Fruit fly (Drosophila melanogaster): ENCODE results near the gene ng3.
A peak's percentile ranks its signal among the peaks of the same experiment; 100 is the strongest.

Gene ng3

DNA sequence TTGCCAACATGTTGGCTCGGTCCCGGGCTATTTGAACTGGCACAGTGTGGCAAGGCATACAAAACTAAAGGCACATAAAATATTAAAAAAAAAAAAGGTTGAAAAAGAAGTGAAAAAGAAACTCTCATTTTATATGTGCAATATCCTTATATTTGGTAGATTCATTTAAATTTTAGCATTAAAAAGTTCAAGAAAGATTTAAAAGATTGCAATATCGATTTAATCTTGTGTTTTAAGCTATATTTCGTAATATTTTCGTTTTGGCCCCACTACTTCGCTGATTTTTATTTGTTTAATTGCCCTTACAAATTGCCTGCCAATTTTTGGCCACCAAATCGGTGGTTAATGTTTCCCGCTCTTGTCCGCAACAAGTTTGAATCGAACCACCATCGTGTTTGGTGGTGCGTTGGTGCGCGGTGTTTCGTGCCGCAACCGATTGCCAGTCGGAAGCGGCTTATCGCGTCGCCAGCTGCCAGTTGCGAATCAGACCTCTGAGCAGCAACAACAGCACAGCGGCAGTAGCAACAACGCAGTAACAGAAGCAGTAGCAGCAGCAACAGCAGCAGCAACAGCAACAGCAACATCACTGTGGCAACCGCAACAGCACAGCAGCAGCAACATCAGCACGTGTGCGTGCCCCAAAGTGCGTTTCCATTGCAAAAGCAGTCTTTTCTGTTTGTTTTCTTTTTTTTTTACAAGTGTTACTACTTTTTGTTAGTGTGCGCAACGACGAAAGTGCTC lies 13.9 kb upstream of the ng3 start (continued):
- TF ChIP-seq CG8281 (tag; optimal IDR thresholded peaks at IDR 0.05), result peak; percentile 75
- peak; percentile 94 for TF ChIP-seq CG34376 (GFP tag; optimal IDR thresholded peaks at IDR 0.05)
- TF ChIP-seq ac (GFP tag; optimal IDR thresholded peaks at IDR 0.05), result no peak
- no peak for TF ChIP-seq Hr39 (optimal IDR thresholded peaks at IDR 0.05)
- no peak for TF ChIP-seq Doc3 (GFP tag; IDR thresholded peaks at IDR 0.05; ENCODE audit: partially characterized antibody)
- TF ChIP-seq MBD-R2 (GFP tag; IDR thresholded peaks at IDR 0.05), result peak; percentile 82; the same call in 1 of the 2 replicates
- no peak for TF ChIP-seq tll (GFP tag; optimal IDR thresholded peaks at IDR 0.05)
- TF ChIP-seq CG17802 (tag; optimal IDR thresholded peaks at IDR 0.05), result peak; percentile 71
- TF ChIP-seq eve (GFP tag; optimal IDR thresholded peaks at IDR 0.05), result peak in 1 of 2 experiments; percentile 98
- peak; percentile 87 for TF ChIP-seq Abd-B (GFP tag; optimal IDR thresholded peaks at IDR 0.05)
- TF ChIP-seq CrebB (tag; optimal IDR thresholded peaks at IDR 0.05), result peak; percentile 87
- TF ChIP-seq az2 (GFP tag; optimal IDR thresholded peaks at IDR 0.05), result peak; percentile 93
- TF ChIP-seq CG42726 (GFP tag; IDR thresholded peaks at IDR 0.05; ENCODE audit: partially characterized antibody), result no peak
- TF ChIP-seq E2f1 (GFP tag; IDR thresholded peaks at IDR 0.05), result peak; percentile 91
- TF ChIP-seq CG2678 (tag; optimal IDR thresholded peaks at IDR 0.05), result peak; percentile 98
- TF ChIP-seq Dad (GFP tag; optimal IDR thresholded peaks at IDR 0.05), result peak; percentile 86
- peak; percentile 76 for TF ChIP-seq ssp (GFP tag; IDR thresholded peaks at IDR 0.05)
- TF ChIP-seq CG2712 (tag; optimal IDR thresholded peaks at IDR 0.05), result peak; percentile 88
- TF ChIP-seq Hand (GFP tag; optimal IDR thresholded peaks at IDR 0.05), result peak; percentile 96
- TF ChIP-seq Lpt (GFP tag; optimal IDR thresholded peaks at IDR 0.05), result no peak
- peak; percentile 90 for TF ChIP-seq CG14441 (GFP tag; IDR thresholded peaks at IDR 0.05)
- TF ChIP-seq bcd (GFP tag; optimal IDR thresholded peaks at IDR 0.05), result peak; percentile 97
- TF ChIP-seq prd (optimal IDR thresholded peaks at IDR 0.05), result no peak
- peak; percentile 92 for TF ChIP-seq prd (GFP tag; IDR thresholded peaks at IDR 0.05)
- no peak for TF ChIP-seq corto (GFP tag; optimal IDR thresholded peaks at IDR 0.05)
- peak; percentile 66 for TF ChIP-seq CG15696 (tag; optimal IDR thresholded peaks at IDR 0.05)
- peak; percentile 92 for TF ChIP-seq klu (GFP tag; IDR thresholded peaks at IDR 0.05)
- TF ChIP-seq CG7963 (GFP tag; IDR thresholded peaks at IDR 0.05; ENCODE audit: partially characterized antibody), result no peak
- peak; percentile 84 for TF ChIP-seq CG11247 (GFP tag; IDR thresholded peaks at IDR 0.05)
- TF ChIP-seq ci (GFP tag; IDR thresholded peaks at IDR 0.05), result peak; percentile 90
- TF ChIP-seq Ets97D (GFP tag; optimal IDR thresholded peaks at IDR 0.05), result peak; percentile 73
- TF ChIP-seq croc (GFP tag; conservative IDR thresholded peaks at IDR 0.05), result peak; percentile 89
- TF ChIP-seq CG7372 (GFP tag; IDR thresholded peaks at IDR 0.05), result peak; percentile 91
- peak; percentile 77 for TF ChIP-seq jing (GFP tag; optimal IDR thresholded peaks at IDR 0.05)
- no peak for TF ChIP-seq CG2129 (GFP tag; IDR thresholded peaks at IDR 0.05; ENCODE audit: partially characterized antibody)
- peak; percentile 96 for TF ChIP-seq fd96Cb (tag; optimal IDR thresholded peaks at IDR 0.05)
- TF ChIP-seq chn (GFP tag; optimal IDR thresholded peaks at IDR 0.05), result peak; percentile 92
- TF ChIP-seq E2f2 (GFP tag; IDR thresholded peaks at IDR 0.05), result peak; percentile 81
- TF ChIP-seq BEAF-32 (GFP tag; optimal IDR thresholded peaks at IDR 0.05), result no peak
- TF ChIP-seq HLH4C (GFP tag; IDR thresholded peaks at IDR 0.05; ENCODE audit: partially characterized antibody), result no peak
- TF ChIP-seq maf-S (GFP tag; optimal IDR thresholded peaks at IDR 0.05), result peak; percentile 94
- peak; percentile 61 for TF ChIP-seq fd64A (GFP tag; optimal IDR thresholded peaks at IDR 0.05)
- TF ChIP-seq tup (GFP tag; optimal IDR thresholded peaks at IDR 0.05), result peak; percentile 76
- peak; percentile 79 for TF ChIP-seq Neu2 (GFP tag; optimal IDR thresholded peaks at IDR 0.05; ENCODE audit: borderline replicate concordance)
- TF ChIP-seq CTCF (GFP tag; optimal IDR thresholded peaks at IDR 0.05), result peak; percentile 64
- peak; percentile 70 for TF ChIP-seq trem (tag; optimal IDR thresholded peaks at IDR 0.05)
- TF ChIP-seq ems (GFP tag; optimal IDR thresholded peaks at IDR 0.05), result peak; percentile 95
- no peak for TF ChIP-seq hkb (optimal IDR thresholded peaks at IDR 0.05)
- TF ChIP-seq hkb (GFP tag; IDR thresholded peaks at IDR 0.05), result peak; percentile 96
- TF ChIP-seq pzg (GFP tag; optimal IDR thresholded peaks at IDR 0.05), result peak; percentile 4
